Fruit fly (Drosophila melanogaster) whole organism, embryonic: ENCODE measurements around the gene ph-d.
A peak's percentile ranks its signal among the peaks of the same experiment; 100 is the strongest.

Experiments
- Awh ChIP-seq: fragments of 200-800 bp; sonication (Bioruptor generic); IDR thresholded peaks from 2 replicates; pipeline ENCODE4, ENCODE4 v1.3.6; 2022; ENCODE audit warnings: missing biosample characterization, missing genetic modification characterization
- Bteb2 ChIP-seq: fragments of 200-800 bp; sonication (Bioruptor generic); optimal IDR thresholded peaks from 2 replicates; lab custom pipeline; 2016; ENCODE audit warnings: missing biosample characterization, missing genetic modification characterization
- CG10209 ChIP-seq: fragments of 200-800 bp; sonication (Bioruptor generic); optimal IDR thresholded peaks from 3 replicates; lab custom pipeline; 2017; ENCODE audit warnings: missing biosample characterization, mild to moderate bottlenecking, missing genetic modification characterization, missing genetic modification reagents
- CG1024 ChIP-seq: fragments of 200-800 bp; sonication (Bioruptor generic); IDR thresholded peaks from 2 replicates; pipeline ENCODE4 v1.3.6; 2022; ENCODE audit warnings: missing biosample characterization, missing genetic modification characterization
- CG10462 ChIP-seq: fragments of 200-800 bp; sonication (Bioruptor generic); optimal IDR thresholded peaks from 2 replicates; lab custom pipeline; 2016; ENCODE audit warnings: missing biosample characterization, missing genetic modification characterization
- CG11247 ChIP-seq: fragments of 200-800 bp; sonication (Bioruptor generic); IDR thresholded peaks from 2 replicates; pipeline ENCODE4 v1.3.6; 2022; ENCODE audit warnings: missing biosample characterization, missing genetic modification characterization
- CG11696 ChIP-seq: fragments of 200-800 bp; sonication (Bioruptor generic); IDR thresholded peaks from 2 replicates; pipeline ENCODE4 v1.3.6; 2022; ENCODE audit warnings: missing biosample characterization, missing genetic modification characterization
- CG12236 ChIP-seq: fragments of 200-800 bp; sonication (Bioruptor generic); optimal IDR thresholded peaks from 2 replicates; lab custom pipeline; 2016; ENCODE audit warnings: missing biosample characterization, missing genetic modification characterization
- CG13287 ChIP-seq: fragments of 200-800 bp; sonication (Bioruptor generic); IDR thresholded peaks from 2 replicates; pipeline ENCODE4 v1.3.6; 2022; ENCODE audit warnings: missing biosample characterization, missing genetic modification characterization; ENCODE audit not compliant: partially characterized antibody
- CG13775 ChIP-seq: fragments of 200-800 bp; sonication (Bioruptor generic); optimal IDR thresholded peaks from 3 replicates; lab custom pipeline; 2017; ENCODE audit warnings: missing biosample characterization, mild to moderate bottlenecking, missing genetic modification characterization
- CG14441 ChIP-seq: fragments of 200-800 bp; sonication (Bioruptor generic); IDR thresholded peaks from 2 replicates; pipeline ENCODE4 v1.3.6; 2022; ENCODE audit warnings: missing biosample characterization, missing genetic modification characterization
- CG1529 ChIP-seq: fragments of 200-800 bp; sonication (Bioruptor generic); optimal IDR thresholded peaks from 3 replicates; lab custom pipeline; 2018; ENCODE audit warnings: missing biosample characterization, missing genetic modification characterization
- CG15514 ChIP-seq: fragments of 200-800 bp; sonication (Bioruptor generic); optimal IDR thresholded peaks from 3 replicates; lab custom pipeline; 2017; ENCODE audit warnings: missing biosample characterization, missing genetic modification characterization, mild to moderate bottlenecking, moderate library complexity, missing genetic modification reagents
- CG1603 ChIP-seq: fragments of 200-800 bp; sonication (Bioruptor generic); optimal IDR thresholded peaks from 2 replicates; lab custom pipeline; 2019; ENCODE audit warnings: missing biosample characterization, mild to moderate bottlenecking, missing genetic modification characterization, moderate library complexity
- CG17328 ChIP-seq: fragments of 200-800 bp; sonication (Bioruptor generic); IDR thresholded peaks from 2 replicates; pipeline ENCODE4 v1.3.6; 2022; ENCODE audit warnings: missing biosample characterization, missing genetic modification characterization
- CG17385 ChIP-seq: fragments of 200-800 bp; sonication (Bioruptor generic); optimal IDR thresholded peaks from 3 replicates; lab custom pipeline; 2018; ENCODE audit warnings: missing biosample characterization, mild to moderate bottlenecking, missing genetic modification characterization
- CG18262 ChIP-seq: fragments of 200-800 bp; optimal IDR thresholded peaks from 3 replicates; lab custom pipeline; 2019; ENCODE audit warnings: missing biosample characterization, mild to moderate bottlenecking, missing genetic modification characterization, moderate library complexity
- CG2120 ChIP-seq: fragments of 200-800 bp; sonication (Bioruptor generic); optimal IDR thresholded peaks from 3 replicates; lab custom pipeline; 2016; ENCODE audit warnings: missing biosample characterization, missing genetic modification characterization
- CG32767 ChIP-seq: fragments of 200-800 bp; sonication (Bioruptor generic); IDR thresholded peaks from 2 replicates; pipeline ENCODE4 v1.3.6; 2022; ENCODE audit warnings: missing biosample characterization, missing genetic modification characterization
- CG4328 ChIP-seq: fragments of 200-800 bp; sonication (Bioruptor generic); optimal IDR thresholded peaks from 3 replicates; lab custom pipeline; 2017; ENCODE audit warnings: missing biosample characterization, missing genetic modification reagents, missing genetic modification characterization
- CG4360 ChIP-seq: fragments of 200-800 bp; sonication (Bioruptor generic); IDR thresholded peaks from 2 replicates; pipeline ENCODE4 v1.3.6; 2022; ENCODE audit warnings: missing biosample characterization, missing genetic modification characterization
- CG7963 ChIP-seq: fragments of 200-800 bp; sonication (Bioruptor generic); IDR thresholded peaks from 3 replicates; pipeline ENCODE4 v1.3.6; 2022; ENCODE audit warnings: missing biosample characterization, missing genetic modification characterization; ENCODE audit not compliant: partially characterized antibody
- CG8944 ChIP-seq: fragments of 200-800 bp; sonication (Bioruptor generic); optimal IDR thresholded peaks from 3 replicates; lab custom pipeline; 2016; ENCODE audit warnings: missing biosample characterization, missing genetic modification characterization
- CG9609 ChIP-seq: fragments of 200-800 bp; sonication (Bioruptor generic); optimal IDR thresholded peaks from 3 replicates; lab custom pipeline; 2016; ENCODE audit warnings: missing biosample characterization, missing genetic modification characterization
- CG9817 ChIP-seq: fragments of 200-800 bp; sonication (Bioruptor generic); optimal IDR thresholded peaks from 2 replicates; lab custom pipeline; 2018; ENCODE audit warnings: missing biosample characterization, mild to moderate bottlenecking, missing genetic modification characterization, moderate library complexity
- Doc3 ChIP-seq: fragments of 200-800 bp; sonication (Bioruptor generic); IDR thresholded peaks from 3 replicates; pipeline ENCODE4 v1.3.6; 2022; ENCODE audit warnings: missing biosample characterization, missing genetic modification characterization; ENCODE audit not compliant: partially characterized antibody
- Eip74EF ChIP-seq, 2 experiments: fragments of 200-800 bp in 1 of 2; fragments of >200 bp in 1 of 2; sonication (Bioruptor generic) in 1 of 2; optimal IDR thresholded peaks; 2 replicates each; lab custom pipeline; 2017 to 2019; ENCODE audit warnings: missing biosample characterization in 2 of 2, missing genetic modification characterization in 2 of 2, mild to moderate bottlenecking in 1 of 2, moderate library complexity in 1 of 2
- Ets97D ChIP-seq: fragments of 200-800 bp; sonication (Bioruptor generic); optimal IDR thresholded peaks from 3 replicates; lab custom pipeline; 2016; ENCODE audit warnings: missing biosample characterization, missing genetic modification characterization
- GATAe ChIP-seq: fragments of 200-800 bp; sonication (Bioruptor generic); conservative IDR thresholded peaks from 2 replicates; pipeline ENCODE4 v1.3.6; 2022; ENCODE audit warnings: missing biosample characterization, missing genetic modification characterization
- Hr39 ChIP-seq: fragments of >200 bp; optimal IDR thresholded peaks from 2 replicates; lab custom pipeline; 2017
- Opbp ChIP-seq: fragments of 200-800 bp; sonication (Bioruptor generic); IDR thresholded peaks from 3 replicates; pipeline ENCODE4 v1.3.6; 2022; ENCODE audit warnings: missing biosample characterization, missing genetic modification characterization; ENCODE audit not compliant: partially characterized antibody
- Rx ChIP-seq: fragments of 200-800 bp; sonication (Bioruptor generic); IDR thresholded peaks from 2 replicates; pipeline ENCODE4 v1.3.6; 2022; ENCODE audit warnings: missing biosample characterization, missing genetic modification characterization
- Sin3A ChIP-seq: fragments of >200 bp; optimal IDR thresholded peaks from 2 replicates; lab custom pipeline; 2018
- Sox102F ChIP-seq: fragments of 200-800 bp; sonication (Bioruptor generic); optimal IDR thresholded peaks from 2 replicates; lab custom pipeline; 2018; ENCODE audit warnings: missing biosample characterization, mild to moderate bottlenecking, missing genetic modification characterization, moderate library complexity
- al ChIP-seq: fragments of 200-800 bp; sonication (Bioruptor generic); IDR thresholded peaks from 2 replicates; pipeline ENCODE4 v1.3.6; 2022; ENCODE audit warnings: missing biosample characterization, missing genetic modification characterization
- croc ChIP-seq: fragments of 200-800 bp; sonication (Bioruptor generic); conservative IDR thresholded peaks from 3 replicates; pipeline ENCODE4 v1.3.6; 2022; ENCODE audit warnings: missing biosample characterization, missing genetic modification characterization
- cwo ChIP-seq: fragments of 200-800 bp; sonication (Bioruptor generic); optimal IDR thresholded peaks from 3 replicates; lab custom pipeline; 2017; ENCODE audit warnings: missing biosample characterization, missing genetic modification characterization, mild to moderate bottlenecking, moderate library complexity, missing genetic modification reagents
- gce ChIP-seq: fragments of 200-800 bp; sonication (Bioruptor generic); IDR thresholded peaks from 3 replicates; pipeline ENCODE4 v1.3.6; 2022; ENCODE audit warnings: missing biosample characterization, missing genetic modification characterization
- hkb ChIP-seq, 2 experiments: fragments of 200-800 bp in 1 of 2; fragments of >200 bp in 1 of 2; sonication (Bioruptor generic) in 1 of 2; IDR thresholded peaks in 1 of 2; optimal IDR thresholded peaks in 1 of 2; 2 replicates each; pipeline versions ENCODE4 v1.3.6 to Lab custom; 2017 to 2022; ENCODE audit warnings: missing biosample characterization in 1 of 2, missing genetic modification characterization in 1 of 2
- insv ChIP-seq, 2 experiments: fragments of 200-800 bp; sonication (Bioruptor generic); optimal IDR thresholded peaks; 3 replicates each; lab custom pipeline; 2016 to 2018; ENCODE audit warnings: missing biosample characterization in 2 of 2, missing genetic modification characterization in 2 of 2
- klu ChIP-seq: fragments of 200-800 bp; sonication (Bioruptor generic); IDR thresholded peaks from 2 replicates; pipeline ENCODE4 v1.3.6; 2022; ENCODE audit warnings: missing biosample characterization, missing genetic modification characterization
- lbe ChIP-seq: fragments of 200-800 bp; sonication (Bioruptor generic); optimal IDR thresholded peaks from 2 replicates; lab custom pipeline; 2016; ENCODE audit warnings: missing biosample characterization, mild to moderate bottlenecking, missing genetic modification characterization
- lmd ChIP-seq: fragments of 200-800 bp; sonication (Bioruptor generic); IDR thresholded peaks from 2 replicates; pipeline ENCODE4 v1.3.6; 2022; ENCODE audit warnings: missing biosample characterization, missing genetic modification characterization
- odd ChIP-seq: fragments of 200-800 bp; sonication (Bioruptor generic); optimal IDR thresholded peaks from 2 replicates; lab custom pipeline; 2017; ENCODE audit warnings: missing biosample characterization, mild to moderate bottlenecking, missing genetic modification characterization
- otp ChIP-seq: fragments of 200-800 bp; sonication (Bioruptor generic); IDR thresholded peaks from 3 replicates; pipeline ENCODE4, ENCODE4 v1.3.6; 2022; ENCODE audit warnings: missing biosample characterization, missing genetic modification characterization
- pros ChIP-seq: fragments of 200-800 bp; sonication (Bioruptor generic); optimal IDR thresholded peaks from 3 replicates; lab custom pipeline; 2019; ENCODE audit warnings: missing biosample characterization, mild to moderate bottlenecking, missing genetic modification characterization, moderate library complexity
- psq ChIP-seq: fragments of 200-800 bp; sonication (Bioruptor generic); optimal IDR thresholded peaks from 2 replicates; lab custom pipeline; 2017; ENCODE audit warnings: missing biosample characterization, missing genetic modification characterization
- sqz ChIP-seq: fragments of 200-800 bp; sonication (Bioruptor generic); optimal IDR thresholded peaks from 3 replicates; lab custom pipeline; 2018; ENCODE audit warnings: missing biosample characterization, mild to moderate bottlenecking, missing genetic modification characterization
- toy ChIP-seq: fragments of 200-800 bp; sonication (Bioruptor generic); IDR thresholded peaks from 2 replicates; pipeline ENCODE4 v1.3.6; 2022; ENCODE audit warnings: missing biosample characterization, missing genetic modification characterization
- twi ChIP-seq: fragments of 200-800 bp; optimal IDR thresholded peaks from 2 replicates; lab custom pipeline; 2019; ENCODE audit warnings: missing biosample characterization, mild to moderate bottlenecking, missing genetic modification characterization, moderate library complexity

Gene ph-d

dm6 chrX:2087501-2087900 lies 35.6 kb downstream of the ph-d start (continued):
- TF ChIP-seq CG1024 (peak; percentile 45; the same call in 1 of the 2 replicates), twi (tag; lab: Kevin White, UChicago) (peak; percentile 8), Sox102F (GFP tag; lab: Kevin White, UChicago) (peak; percentile 71), CG9817 (tag; lab: Kevin White, UChicago) (peak; percentile 35), CG8944 (GFP tag; lab: Kevin White, UChicago) (peak; percentile 26), CG10209 (GFP tag; lab: Kevin White, UChicago) (peak; percentile 40), GATAe (GFP tag; lab: Robert Waterston, UW) (no peak), Ets97D (GFP tag; lab: Kevin White, UChicago) (no peak), hkb (optimal IDR thresholded peaks at IDR 0.05; lab: Kevin White, UChicago) (no peak), hkb (GFP tag; IDR thresholded peaks at IDR 0.05; lab: Robert Waterston, UW) (peak; percentile 75), CG9609 (peak; percentile 34), klu (0 out of 2 replicates have a peak, but pooled peaks have one; percentile 39), CG1603 (tag; lab: Kevin White, UChicago) (peak; percentile 86), CG17385 (peak; percentile 50), pros (no peak), CG11696 (peak; percentile 87), lbe (GFP tag; lab: Kevin White, UChicago) (no peak), CG32767 (GFP tag; lab: Robert Waterston, UW) (peak; percentile 53; the same call in 1 of the 2 replicates), CG4360 (0 out of 2 replicates have a peak, but pooled peaks have one; percentile 33), CG15514 (GFP tag; lab: Kevin White, UChicago) (no peak), toy (GFP tag; lab: Robert Waterston, UW) (0 out of 2 replicates have a peak, but pooled peaks have one; percentile 32), lmd (peak; percentile 67), otp (GFP tag; lab: Robert Waterston, UW) (0 out of 3 replicates have a peak, but pooled peaks have one; percentile 41), CG2120 (GFP tag; lab: Kevin White, UChicago) (peak; percentile 42), CG10462 (peak; percentile 27), Awh (GFP tag; lab: Robert Waterston, UW) (peak; percentile 77), Sin3A (no peak), psq (GFP tag; lab: Kevin White, UChicago) (no peak), odd (GFP tag; lab: Kevin White, UChicago) (peak; percentile 62), insv (GFP tag; optimal IDR thresholded peaks at IDR 0.05; lab: Kevin White, UChicago) (no peak), sqz (no peak), CG7963 (no peak), Opbp (no peak), CG13775 (GFP tag; lab: Kevin White, UChicago) (no peak), CG14441 (GFP tag; lab: Robert Waterston, UW) (peak; percentile 75), al (GFP tag; lab: Robert Waterston, UW) (0 out of 2 replicates have a peak, but pooled peaks have one; percentile 27), croc (GFP tag; lab: Robert Waterston, UW) (peak; percentile 32; the same call in 1 of the 3 replicates), Doc3 (GFP tag; lab: Robert Waterston, UW) (no peak), cwo (GFP tag; lab: Kevin White, UChicago) (no peak), CG1529 (GFP tag; lab: Kevin White, UChicago) (peak; percentile 51), CG18262 (peak; percentile 69), CG12236 (GFP tag; lab: Kevin White, UChicago) (no peak), gce (GFP tag; lab: Robert Waterston, UW) (peak; percentile 64; the same call in 2 of the 3 replicates), CG17328 (peak; percentile 77), Rx (peak; percentile 58), Bteb2 (GFP tag; lab: Kevin White, UChicago) (peak; percentile 18), CG11247 (GFP tag; lab: Robert Waterston, UW) (peak; percentile 59), CG13287 (no peak), Hr39 (no peak), Eip74EF (GFP tag; optimal IDR thresholded peaks at IDR 0.05; lab: Kevin White, UChicago) (peak in 1 of 2 experiments; percentile 3), CG4328 (GFP tag; lab: Kevin White, UChicago) (no peak)
